Fruit fly (Drosophila melanogaster) whole organism, wandering third instar larva: ENCODE measurements around the gene CG13067.

Source experiments
- CG32264 ChIP-seq: fragments of 200-800 bp; sonication (Bioruptor generic); optimal IDR thresholded peaks from 2 replicates; lab custom pipeline; 2016; ENCODE audit warnings: missing biosample characterization, missing genetic modification characterization
- CG9705 ChIP-seq: fragments of 200-800 bp; sonication (Bioruptor generic); optimal IDR thresholded peaks from 2 replicates; lab custom pipeline; 2018; ENCODE audit warnings: missing biosample characterization, mild to moderate bottlenecking, missing genetic modification characterization
- CrebA ChIP-seq: fragments of 200-800 bp; sonication (Bioruptor generic); optimal IDR thresholded peaks from 2 replicates; lab custom pipeline; 2016; ENCODE audit warnings: missing biosample characterization, mild to moderate bottlenecking, missing genetic modification characterization, borderline replicate concordance
- Dif ChIP-seq: fragments of 200-275, 200-300 bp; sonication (Bioruptor generic); optimal IDR thresholded peaks from 2 replicates; lab custom pipeline; 2018; ENCODE audit warnings: missing biosample characterization, missing genetic modification characterization; ENCODE audit not compliant: partially characterized antibody
- GATAd ChIP-seq: sonication (Bioruptor generic); optimal IDR thresholded peaks from 2 replicates; lab custom pipeline; 2016; ENCODE audit warnings: missing biosample characterization, missing genetic modification characterization
- Hnf4 ChIP-seq: fragments of 200-800 bp; sonication (Bioruptor generic); optimal IDR thresholded peaks from 2 replicates; lab custom pipeline; 2016; ENCODE audit warnings: missing biosample characterization, mild to moderate bottlenecking, missing genetic modification characterization
- Hr78 ChIP-seq: fragments of >200 bp; optimal IDR thresholded peaks from 2 replicates; lab custom pipeline; 2017; ENCODE audit warnings: missing biosample characterization, missing genetic modification characterization
- Hr83 ChIP-seq: fragments of 200-300 bp; sonication (Bioruptor generic); optimal IDR thresholded peaks from 2 replicates; lab custom pipeline; 2016; ENCODE audit warnings: missing biosample characterization, mild to moderate bottlenecking, missing genetic modification characterization, moderate library complexity; ENCODE audit not compliant: poor library complexity, severe bottlenecking
- Mio ChIP-seq: sonication (Bioruptor generic); optimal IDR thresholded peaks from 2 replicates; lab custom pipeline; 2016; ENCODE audit warnings: missing biosample characterization, missing genetic modification characterization
- Myc ChIP-seq: fragments of >200 bp; optimal IDR thresholded peaks from 2 replicates; lab custom pipeline; 2017
- N ChIP-seq: fragments of >200 bp; optimal IDR thresholded peaks from 2 replicates; lab custom pipeline; 2018; ENCODE audit warnings: missing biosample characterization, missing external identifiers, missing genetic modification characterization
- Rel ChIP-seq, 2 experiments: fragments of 200-800 bp; sonication (Bioruptor generic) in 1 of 2; optimal IDR thresholded peaks; 2 replicates in 1 of 2; 3 replicates in 1 of 2; lab custom pipeline; 2016 to 2019; ENCODE audit warnings: mild to moderate bottlenecking in 2 of 2, missing biosample characterization in 2 of 2, missing genetic modification characterization in 2 of 2, moderate library complexity in 1 of 2
- Vsx2 ChIP-seq: fragments of 200-300, 225-300 bp; sonication (Bioruptor generic); optimal IDR thresholded peaks from 2 replicates; lab custom pipeline; 2018; ENCODE audit warnings: missing biosample characterization, missing genetic modification characterization; ENCODE audit not compliant: partially characterized antibody
- br ChIP-seq: fragments of 200-800 bp; sonication (Bioruptor generic); optimal IDR thresholded peaks from 2 replicates; lab custom pipeline; 2016; ENCODE audit warnings: missing biosample characterization, missing genetic modification characterization
- brk ChIP-seq: fragments of 200-800 bp; sonication (Bioruptor generic); optimal IDR thresholded peaks from 2 replicates; lab custom pipeline; 2016; ENCODE audit warnings: missing biosample characterization, mild to moderate bottlenecking, missing genetic modification characterization
- dl ChIP-seq, 2 experiments: fragments of 175-275, 200-275 bp in 1 of 2; fragments of 200-275 bp in 1 of 2; sonication (Bioruptor generic); optimal IDR thresholded peaks; lab custom pipeline; 2018; ENCODE audit warnings: mild to moderate bottlenecking in 2 of 2, missing biosample characterization in 2 of 2, missing genetic modification characterization in 2 of 2, moderate library complexity in 2 of 2; ENCODE audit not compliant: partially characterized antibody in 2 of 2, insufficient read depth in 1 of 2
- ey ChIP-seq: fragments of 200-800 bp; sonication (Bioruptor generic); optimal IDR thresholded peaks from 2 replicates; lab custom pipeline; 2016; ENCODE audit warnings: missing biosample characterization, missing genetic modification characterization
- foxo ChIP-seq, 2 experiments: fragments of 200-800 bp; sonication (Bioruptor generic); optimal IDR thresholded peaks; 2 replicates in 1 of 2; 3 replicates in 1 of 2; lab custom pipeline; 2016 to 2017; ENCODE audit warnings: missing biosample characterization in 2 of 2, missing genetic modification characterization in 2 of 2
- fru ChIP-seq: fragments of 200-800 bp; sonication (Bioruptor generic); optimal IDR thresholded peaks from 3 replicates; lab custom pipeline; 2016; ENCODE audit warnings: missing biosample characterization, mild to moderate bottlenecking, missing genetic modification characterization
- h ChIP-seq: fragments of 200-800 bp; sonication (Bioruptor generic); optimal IDR thresholded peaks from 3 replicates; lab custom pipeline; 2016; ENCODE audit warnings: missing biosample characterization, mild to moderate bottlenecking, missing genetic modification characterization
- jim ChIP-seq: fragments of 175-275, 200-325 bp; sonication (Bioruptor generic); optimal IDR thresholded peaks from 2 replicates; lab custom pipeline; 2016; ENCODE audit warnings: missing biosample characterization, mild to moderate bottlenecking, missing genetic modification characterization
- lola ChIP-seq: fragments of >200 bp; optimal IDR thresholded peaks from 2 replicates; lab custom pipeline; 2017; ENCODE audit warnings: missing biosample characterization, missing genetic modification characterization
- psq ChIP-seq: fragments of 200-800 bp; sonication (Bioruptor generic); optimal IDR thresholded peaks from 3 replicates; lab custom pipeline; 2017; ENCODE audit warnings: missing biosample characterization, mild to moderate bottlenecking, missing genetic modification characterization, moderate library complexity
- sv ChIP-seq: fragments of 200-800 bp; sonication (Bioruptor generic); optimal IDR thresholded peaks from 3 replicates; lab custom pipeline; 2016; ENCODE audit warnings: missing biosample characterization, missing genetic modification characterization
- woc ChIP-seq: sonication (Bioruptor generic); optimal IDR thresholded peaks from 2 replicates; lab custom pipeline; 2016; ENCODE audit warnings: missing biosample characterization, mild to moderate bottlenecking, missing genetic modification characterization

CG13067 gene

dm6 chr3L:16313985-16314384 is 42.9 kb downstream of the CG13067 start, which contains the start of gene CG13062:
Gene CG13062, plus strand, starts transcription at chr3L:16314285.
- TF ChIP-seq N (no peak), Rel (GFP tag; optimal IDR thresholded peaks at IDR 0.05; lab: Kevin White, UChicago) (no peak), Rel (tag; optimal IDR thresholded peaks at IDR 0.05; lab: Kevin White, UChicago) (no peak)

DNA sequence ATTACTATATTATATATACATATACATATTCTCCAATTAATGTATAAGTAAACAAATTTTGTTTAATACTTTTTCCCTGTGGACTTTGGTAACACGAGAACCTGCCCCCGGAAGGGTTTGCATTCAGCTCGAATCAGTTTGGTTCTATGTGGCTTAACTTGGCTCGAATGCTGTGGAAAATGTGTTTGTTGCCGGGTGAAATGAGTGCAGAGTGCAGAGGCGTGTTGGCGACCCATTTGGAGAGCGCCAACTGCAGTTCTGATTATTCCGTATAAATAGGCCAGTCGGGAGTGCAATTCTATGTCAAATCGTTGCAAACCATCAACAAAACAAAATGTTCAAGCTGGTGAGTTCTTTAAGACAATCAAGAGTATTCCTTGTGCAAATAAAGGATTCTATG is 46.6 kb downstream of the CG13067 start, which contains the start of gene Nplp3:
Gene Nplp3 (plus strand): TSS at position 301 of the 400 bp plus-strand sequence.
- TF ChIP-seq Hr83 (no peak), brk (GFP tag; lab: Kevin White, UChicago) (no peak), GATAd (GFP tag; lab: Kevin White, UChicago) (no peak), Hr78 (GFP tag; lab: Kevin White, UChicago) (no peak), Mio (GFP tag; lab: Kevin White, UChicago) (no peak), foxo (GFP tag; optimal IDR thresholded peaks at IDR 0.05; lab: Kevin White, UChicago) (no peak), sv (GFP tag; lab: Kevin White, UChicago) (no peak)

- TF ChIP-seq fru (GFP tag; lab: Kevin White, UChicago) (no peak), woc (GFP tag; lab: Kevin White, UChicago) (no peak), lola (GFP tag; lab: Kevin White, UChicago) (no peak), brk (GFP tag; lab: Kevin White, UChicago) (no peak), CrebA (no peak), Vsx2 (GFP tag; lab: Kevin White, UChicago) (no peak), CG9705 (no peak), dl (GFP tag; optimal IDR thresholded peaks at IDR 0.05; lab: Kevin White, UChicago; ENCODE audit: insufficient read depth in 1 of 2, partially characterized antibody in 2 of 2) (no peak), br (no peak), jim (GFP tag; lab: Kevin White, UChicago) (no peak), Hr78 (GFP tag; lab: Kevin White, UChicago) (no peak), Mio (GFP tag; lab: Kevin White, UChicago) (no peak), Myc (lab: Kevin White, UChicago) (no peak), N (no peak), Dif (GFP tag; lab: Kevin White, UChicago) (no peak), psq (GFP tag; lab: Kevin White, UChicago) (no peak), h (GFP tag; lab: Kevin White, UChicago) (no peak), ey (GFP tag; lab: Kevin White, UChicago) (no peak), Hnf4 (GFP tag; lab: Kevin White, UChicago) (no peak), CG32264 (no peak)
Measured at dm6 chr3L:16319399-16319906, 48.4 kb downstream of the CG13067 start, which contains the start of the genes CG13041 and CG13060. Gene CG13041, minus strand, starts transcription at chr3L:16319526. Gene CG13060, plus strand, starts transcription at chr3L:16319856.

DNA sequence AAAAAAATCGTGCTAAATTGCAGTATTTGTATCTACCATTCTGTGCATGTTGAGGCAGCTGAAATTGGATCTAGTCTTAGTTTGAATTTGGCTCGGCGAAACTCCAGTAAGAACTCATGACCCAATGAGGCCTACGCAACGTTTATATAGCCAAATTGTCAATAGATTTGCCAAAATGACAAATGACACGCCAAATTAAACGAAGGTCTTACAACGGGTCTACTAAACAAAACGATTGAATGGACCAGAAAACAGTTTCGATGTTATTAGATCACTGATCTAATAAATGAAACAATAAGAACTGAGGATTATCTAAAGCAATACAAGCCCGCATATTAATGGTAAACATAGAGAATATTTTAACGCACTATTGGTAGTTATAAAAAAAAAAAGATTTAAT is 50.1 kb downstream of the CG13067 start, which contains the start of gene CG42718:
Gene CG42718 (minus strand): TSS at position 101 of the 400 bp plus-strand sequence.
- TF ChIP-seq Myc (lab: Kevin White, UChicago) (no peak), psq (GFP tag; lab: Kevin White, UChicago) (no peak), sv (GFP tag; lab: Kevin White, UChicago) (no peak)
